Worm (Caenorhabditis elegans) whole organism, young adult: ENCODE measurements around the gene Y73F4A.1.
A peak's percentile ranks its signal among the peaks of the same experiment; 100 is the strongest.

Experiments used
- ama-1 ChIP-seq, 3 experiments: fragments of 150-350 bp in 1 of 3; sonication (generic microtip) in 2 of 3; optimal IDR thresholded peaks; 2 replicates each; lab custom pipeline; 2014 to 2018; ENCODE audit warnings: missing biosample characterization in 2 of 3, missing genetic modification characterization in 2 of 3, missing genetic modification reagents in 2 of 3
- egrh-3 ChIP-seq: fragments of 200-800 bp; sonication (Bioruptor generic); IDR thresholded peaks from 2 replicates; pipeline ENCODE4 v1.3.6; 2022; ENCODE audit warnings: missing genetic modification reagents, missing genetic modification characterization, missing compliant biosample characterization
- hlh-12 ChIP-seq: sonication (generic microtip); optimal IDR thresholded peaks from 2 replicates; lab custom pipeline; 2016; ENCODE audit warnings: missing genetic modification characterization, missing compliant biosample characterization
- hmg-1.2 ChIP-seq: fragments of 200-800 bp; sonication (Bioruptor generic); IDR thresholded peaks from 2 replicates; pipeline ENCODE4 v1.3.6; 2022; ENCODE audit warnings: missing genetic modification reagents, missing genetic modification characterization, missing compliant biosample characterization
- zfh-2 ChIP-seq: fragments of 200-800 bp; sonication (Bioruptor generic); conservative IDR thresholded peaks from 2 replicates; pipeline ENCODE4 v1.3.6; 2022; ENCODE audit warnings: missing genetic modification reagents, missing genetic modification characterization, missing compliant biosample characterization

ce11 chrIV:9079330-9079729 is 34.2 kb upstream of the Y73F4A.1 start:
- no peak for TF ChIP-seq egrh-3
- TF ChIP-seq hmg-1.2 (GFP tag; lab: Robert Waterston, UW): peak; percentile 38; the same call in 1 of the 2 replicates
- TF ChIP-seq ama-1 (optimal IDR thresholded peaks at IDR 0.05; lab: Kevin White, UChicago): no peak
- TF ChIP-seq ama-1 (GFP tag; optimal IDR thresholded peaks at IDR 0.05; lab: Kevin White, UChicago): no peak
- no peak for TF ChIP-seq hlh-12 (tag; lab: Kevin White, UChicago)
- TF ChIP-seq zfh-2 (GFP tag; lab: Robert Waterston, UW): no peak
